Fruit fly (Drosophila melanogaster) whole organism, wandering third instar larva: ENCODE results near the gene Prosalpha6T.

Experiments
- Abd-B ChIP-seq: fragments of >200 bp; optimal IDR thresholded peaks from 2 replicates; lab custom pipeline; 2017; ENCODE audit warnings: missing biosample characterization, missing genetic modification characterization
- CG32264 ChIP-seq: fragments of 200-800 bp; sonication (Bioruptor generic); optimal IDR thresholded peaks from 2 replicates; lab custom pipeline; 2016; ENCODE audit warnings: missing biosample characterization, missing genetic modification characterization
- CG9705 ChIP-seq: fragments of 200-800 bp; sonication (Bioruptor generic); optimal IDR thresholded peaks from 2 replicates; lab custom pipeline; 2018; ENCODE audit warnings: missing biosample characterization, mild to moderate bottlenecking, missing genetic modification characterization
- CrebA ChIP-seq: fragments of 200-800 bp; sonication (Bioruptor generic); optimal IDR thresholded peaks from 2 replicates; lab custom pipeline; 2016; ENCODE audit warnings: missing biosample characterization, mild to moderate bottlenecking, missing genetic modification characterization, borderline replicate concordance
- Dfd ChIP-seq: fragments of >200 bp; optimal IDR thresholded peaks from 2 replicates; lab custom pipeline; 2017; ENCODE audit warnings: missing biosample characterization, missing genetic modification characterization
- Dif ChIP-seq: fragments of 200-275, 200-300 bp; sonication (Bioruptor generic); optimal IDR thresholded peaks from 2 replicates; lab custom pipeline; 2018; ENCODE audit warnings: missing biosample characterization, missing genetic modification characterization; ENCODE audit not compliant: partially characterized antibody
- GATAd ChIP-seq: sonication (Bioruptor generic); optimal IDR thresholded peaks from 2 replicates; lab custom pipeline; 2016; ENCODE audit warnings: missing biosample characterization, missing genetic modification characterization
- HLH106 ChIP-seq: fragments of 200-800 bp; optimal IDR thresholded peaks from 3 replicates; lab custom pipeline; 2019; ENCODE audit warnings: missing biosample characterization, mild to moderate bottlenecking, missing genetic modification characterization, moderate library complexity
- Hnf4 ChIP-seq: fragments of 200-800 bp; sonication (Bioruptor generic); optimal IDR thresholded peaks from 2 replicates; lab custom pipeline; 2016; ENCODE audit warnings: missing biosample characterization, mild to moderate bottlenecking, missing genetic modification characterization
- Hr78 ChIP-seq: fragments of >200 bp; optimal IDR thresholded peaks from 2 replicates; lab custom pipeline; 2017; ENCODE audit warnings: missing biosample characterization, missing genetic modification characterization
- Hr83 ChIP-seq: fragments of 200-300 bp; sonication (Bioruptor generic); optimal IDR thresholded peaks from 2 replicates; lab custom pipeline; 2016; ENCODE audit warnings: missing biosample characterization, mild to moderate bottlenecking, missing genetic modification characterization, moderate library complexity; ENCODE audit not compliant: poor library complexity, severe bottlenecking
- Jra ChIP-seq: sonication (Bioruptor generic); optimal IDR thresholded peaks from 2 replicates; lab custom pipeline; 2016; ENCODE audit warnings: missing biosample characterization, missing genetic modification characterization
- Mio ChIP-seq: sonication (Bioruptor generic); optimal IDR thresholded peaks from 2 replicates; lab custom pipeline; 2016; ENCODE audit warnings: missing biosample characterization, missing genetic modification characterization
- Myc ChIP-seq: fragments of >200 bp; optimal IDR thresholded peaks from 2 replicates; lab custom pipeline; 2017
- N ChIP-seq: fragments of >200 bp; optimal IDR thresholded peaks from 2 replicates; lab custom pipeline; 2018; ENCODE audit warnings: missing biosample characterization, missing external identifiers, missing genetic modification characterization
- OdsH ChIP-seq: fragments of 200-800 bp; sonication (Bioruptor generic); optimal IDR thresholded peaks from 2 replicates; lab custom pipeline; 2016; ENCODE audit warnings: missing biosample characterization, mild to moderate bottlenecking, missing genetic modification characterization
- Rel ChIP-seq, 2 experiments: fragments of 200-800 bp; sonication (Bioruptor generic) in 1 of 2; optimal IDR thresholded peaks; 2 replicates in 1 of 2; 3 replicates in 1 of 2; lab custom pipeline; 2016 to 2019; ENCODE audit warnings: mild to moderate bottlenecking in 2 of 2, missing biosample characterization in 2 of 2, missing genetic modification characterization in 2 of 2, moderate library complexity in 1 of 2
- Sp1 ChIP-seq: fragments of 200-800 bp; sonication (Bioruptor generic); optimal IDR thresholded peaks from 3 replicates; lab custom pipeline; 2019; ENCODE audit warnings: missing biosample characterization, mild to moderate bottlenecking, missing genetic modification characterization, moderate library complexity
- Vsx2 ChIP-seq: fragments of 200-300, 225-300 bp; sonication (Bioruptor generic); optimal IDR thresholded peaks from 2 replicates; lab custom pipeline; 2018; ENCODE audit warnings: missing biosample characterization, missing genetic modification characterization; ENCODE audit not compliant: partially characterized antibody
- br ChIP-seq: fragments of 200-800 bp; sonication (Bioruptor generic); optimal IDR thresholded peaks from 2 replicates; lab custom pipeline; 2016; ENCODE audit warnings: missing biosample characterization, missing genetic modification characterization
- brk ChIP-seq: fragments of 200-800 bp; sonication (Bioruptor generic); optimal IDR thresholded peaks from 2 replicates; lab custom pipeline; 2016; ENCODE audit warnings: missing biosample characterization, mild to moderate bottlenecking, missing genetic modification characterization
- dl ChIP-seq, 2 experiments: fragments of 175-275, 200-275 bp in 1 of 2; fragments of 200-275 bp in 1 of 2; sonication (Bioruptor generic); optimal IDR thresholded peaks; lab custom pipeline; 2018; ENCODE audit warnings: mild to moderate bottlenecking in 2 of 2, missing biosample characterization in 2 of 2, missing genetic modification characterization in 2 of 2, moderate library complexity in 2 of 2; ENCODE audit not compliant: partially characterized antibody in 2 of 2, insufficient read depth in 1 of 2
- dmrt93B ChIP-seq: fragments of 200-800 bp; sonication (Bioruptor generic); optimal IDR thresholded peaks from 2 replicates; lab custom pipeline; 2018; ENCODE audit warnings: missing biosample characterization, mild to moderate bottlenecking, missing genetic modification characterization
- dsf ChIP-seq: sonication (Bioruptor generic); optimal IDR thresholded peaks from 2 replicates; lab custom pipeline; 2016; ENCODE audit warnings: missing biosample characterization, missing genetic modification characterization, borderline replicate concordance
- ey ChIP-seq: fragments of 200-800 bp; sonication (Bioruptor generic); optimal IDR thresholded peaks from 2 replicates; lab custom pipeline; 2016; ENCODE audit warnings: missing biosample characterization, missing genetic modification characterization
- foxo ChIP-seq, 2 experiments: fragments of 200-800 bp; sonication (Bioruptor generic); optimal IDR thresholded peaks; 2 replicates in 1 of 2; 3 replicates in 1 of 2; lab custom pipeline; 2016 to 2017; ENCODE audit warnings: missing biosample characterization in 2 of 2, missing genetic modification characterization in 2 of 2
- fru ChIP-seq: fragments of 200-800 bp; sonication (Bioruptor generic); optimal IDR thresholded peaks from 3 replicates; lab custom pipeline; 2016; ENCODE audit warnings: missing biosample characterization, mild to moderate bottlenecking, missing genetic modification characterization
- h ChIP-seq: fragments of 200-800 bp; sonication (Bioruptor generic); optimal IDR thresholded peaks from 3 replicates; lab custom pipeline; 2016; ENCODE audit warnings: missing biosample characterization, mild to moderate bottlenecking, missing genetic modification characterization
- jim ChIP-seq: fragments of 175-275, 200-325 bp; sonication (Bioruptor generic); optimal IDR thresholded peaks from 2 replicates; lab custom pipeline; 2016; ENCODE audit warnings: missing biosample characterization, mild to moderate bottlenecking, missing genetic modification characterization
- lola ChIP-seq: fragments of >200 bp; optimal IDR thresholded peaks from 2 replicates; lab custom pipeline; 2017; ENCODE audit warnings: missing biosample characterization, missing genetic modification characterization
- pan ChIP-seq: fragments of >200 bp; optimal IDR thresholded peaks from 2 replicates; lab custom pipeline; 2017
- psq ChIP-seq: fragments of 200-800 bp; sonication (Bioruptor generic); optimal IDR thresholded peaks from 3 replicates; lab custom pipeline; 2017; ENCODE audit warnings: missing biosample characterization, mild to moderate bottlenecking, missing genetic modification characterization, moderate library complexity
- rgr ChIP-seq: fragments of 200-800 bp; sonication (Bioruptor generic); optimal IDR thresholded peaks from 3 replicates; lab custom pipeline; 2016; ENCODE audit warnings: missing biosample characterization, mild to moderate bottlenecking, missing genetic modification characterization
- sage ChIP-seq: fragments of 200-800 bp; sonication (Bioruptor generic); optimal IDR thresholded peaks from 2 replicates; lab custom pipeline; 2016; ENCODE audit warnings: missing biosample characterization, mild to moderate bottlenecking, missing genetic modification characterization
- sv ChIP-seq: fragments of 200-800 bp; sonication (Bioruptor generic); optimal IDR thresholded peaks from 3 replicates; lab custom pipeline; 2016; ENCODE audit warnings: missing biosample characterization, missing genetic modification characterization
- tai ChIP-seq: sonication (Bioruptor generic); optimal IDR thresholded peaks from 2 replicates; lab custom pipeline; 2016; ENCODE audit warnings: missing biosample characterization, missing genetic modification characterization
- usp ChIP-seq: fragments of >200 bp; optimal IDR thresholded peaks from 2 replicates; lab custom pipeline; 2017; ENCODE audit warnings: missing biosample characterization, missing genetic modification characterization
- woc ChIP-seq: sonication (Bioruptor generic); optimal IDR thresholded peaks from 2 replicates; lab custom pipeline; 2016; ENCODE audit warnings: missing biosample characterization, mild to moderate bottlenecking, missing genetic modification characterization

Gene Prosalpha6T

dm6 chr2L:13195822-13196221 is 36.0 kb upstream of the Prosalpha6T start:
- TF ChIP-seq HLH106 (tag; lab: Kevin White, UChicago) (no peak), CG9705 (GFP tag; lab: Kevin White, UChicago) (no peak)

- TF ChIP-seq jim (GFP tag; lab: Kevin White, UChicago) (no peak), Rel (GFP tag; optimal IDR thresholded peaks at IDR 0.05; lab: Kevin White, UChicago) (no peak), Rel (tag; optimal IDR thresholded peaks at IDR 0.05; lab: Kevin White, UChicago) (peak; percentile 76), CrebA (no peak)
Observed at dm6 chr2L:13202960-13203436, 28.8 kb upstream of the Prosalpha6T start, which contains the start of gene CG16972. TSS of gene CG16972 (minus strand) at chr2L:13203295.

dm6 chr2L:13203437-13204137 is 28.3 kb upstream of the Prosalpha6T start, which contains the start of gene Pect:
TSS of gene Pect (plus strand) at chr2L:13203762.
- TF ChIP-seq br (GFP tag; lab: Kevin White, UChicago) (no peak), dsf (GFP tag; lab: Kevin White, UChicago) (no peak), pan (lab: Kevin White, UChicago) (no peak), rgr (GFP tag; lab: Kevin White, UChicago) (no peak), jim (GFP tag; lab: Kevin White, UChicago) (no peak), HLH106 (tag; lab: Kevin White, UChicago) (no peak), CG9705 (GFP tag; lab: Kevin White, UChicago) (no peak), Rel (GFP tag; optimal IDR thresholded peaks at IDR 0.05; lab: Kevin White, UChicago) (no peak), Rel (tag; optimal IDR thresholded peaks at IDR 0.05; lab: Kevin White, UChicago) (peak; percentile 53), dl (GFP tag; optimal IDR thresholded peaks at IDR 0.05; lab: Kevin White, UChicago; ENCODE audit: insufficient read depth in 1 of 2, partially characterized antibody in 2 of 2) (peak in 1 of 2 experiments; percentile 17), h (peak; percentile 47), Mio (no peak), Sp1 (GFP tag; lab: Kevin White, UChicago) (peak; percentile 30), brk (GFP tag; lab: Kevin White, UChicago) (no peak), Dif (GFP tag; lab: Kevin White, UChicago) (peak; percentile 51), sage (GFP tag; lab: Kevin White, UChicago) (no peak), Hr78 (GFP tag; lab: Kevin White, UChicago) (no peak), Dfd (GFP tag; lab: Kevin White, UChicago) (no peak), Hr83 (no peak), N (GFP tag; lab: Kevin White, UChicago) (no peak), Jra (GFP tag; lab: Kevin White, UChicago) (no peak), sv (GFP tag; lab: Kevin White, UChicago) (no peak), fru (GFP tag; lab: Kevin White, UChicago) (no peak), Hnf4 (GFP tag; lab: Kevin White, UChicago) (no peak), usp (GFP tag; lab: Kevin White, UChicago) (no peak), dmrt93B (GFP tag; lab: Kevin White, UChicago) (no peak), ey (no peak), Myc (lab: Kevin White, UChicago) (no peak), tai (GFP tag; lab: Kevin White, UChicago) (no peak), foxo (GFP tag; optimal IDR thresholded peaks at IDR 0.05; lab: Kevin White, UChicago) (no peak), CrebA (no peak), Abd-B (GFP tag; lab: Kevin White, UChicago) (no peak), CG32264 (no peak), GATAd (GFP tag; lab: Kevin White, UChicago) (no peak), Vsx2 (GFP tag; lab: Kevin White, UChicago) (no peak), lola (GFP tag; lab: Kevin White, UChicago) (no peak), woc (no peak), psq (GFP tag; lab: Kevin White, UChicago) (peak; percentile 43), OdsH (no peak)
